Worm (Caenorhabditis elegans) whole organism, L4/young adult: ENCODE results near the gene npp-8.

Experiments
- W03F9.2 ChIP-seq: fragments of 150-350 bp; optimal IDR thresholded peaks from 2 replicates; lab custom pipeline; 2014; ENCODE audit warnings: missing biosample characterization, missing genetic modification characterization
- dao-5 ChIP-seq: sonication (generic microtip); optimal IDR thresholded peaks from 2 replicates; lab custom pipeline; 2016; ENCODE audit warnings: missing genotype, missing genetic modification characterization, moderate library complexity, missing compliant biosample characterization
- him-1 ChIP-seq: sonication (generic microtip); optimal IDR thresholded peaks from 2 replicates; lab custom pipeline; 2016; ENCODE audit warnings: missing genotype, missing genetic modification reagents, missing genetic modification characterization, missing compliant biosample characterization

- TF ChIP-seq W03F9.2, result no peak
- TF ChIP-seq him-1 (tag; lab: Kevin White, UChicago), result no peak
- no peak for TF ChIP-seq dao-5 (tag; lab: Kevin White, UChicago)
These were observed 48.5 kb downstream of the npp-8 start for ce11 chrIV:1547129-1547528.
